Worm (Caenorhabditis elegans) whole organism, L4/young adult: Measurements from ENCODE around the gene C50D2.10.

ENCODE experiments used
- W03F9.2 ChIP-seq: fragments of 150-350 bp; optimal IDR thresholded peaks from 2 replicates; lab custom pipeline; 2014; ENCODE audit warnings: missing biosample characterization, missing genetic modification characterization
- dao-5 ChIP-seq: sonication (generic microtip); optimal IDR thresholded peaks from 2 replicates; lab custom pipeline; 2016; ENCODE audit warnings: missing genotype, missing genetic modification characterization, moderate library complexity, missing compliant biosample characterization
- him-1 ChIP-seq: sonication (generic microtip); optimal IDR thresholded peaks from 2 replicates; lab custom pipeline; 2016; ENCODE audit warnings: missing genotype, missing genetic modification reagents, missing genetic modification characterization, missing compliant biosample characterization

ce11 chrII:66322-66721 is 32.6 kb upstream of the C50D2.10 start:
- TF ChIP-seq W03F9.2 = no peak
- no peak for TF ChIP-seq dao-5 (tag; lab: Kevin White, UChicago)
- no peak for TF ChIP-seq him-1 (tag; lab: Kevin White, UChicago)
